Worm (Caenorhabditis elegans) whole organism, L3 larva: ENCODE measurements around the gene dhs-18.

Source experiments
- ZK546.5 ChIP-seq: sonication (generic microtip); optimal IDR thresholded peaks from 2 replicates; lab custom pipeline; 2017; ENCODE audit warnings: missing biosample characterization, missing genetic modification characterization
- aly-2 ChIP-seq: fragments of 150-350 bp; optimal IDR thresholded peaks from 2 replicates; lab custom pipeline; 2014; ENCODE audit warnings: missing biosample characterization, missing genetic modification characterization
- ama-1 ChIP-seq: fragments of 150-350 bp; optimal IDR thresholded peaks from 2 replicates; lab custom pipeline; 2018
- ceh-82 ChIP-seq: fragments of 150-350 bp; optimal IDR thresholded peaks from 2 replicates; lab custom pipeline; 2014; ENCODE audit warnings: missing biosample characterization, missing genetic modification characterization
- ceh-9 ChIP-seq: sonication (generic microtip); optimal IDR thresholded peaks from 2 replicates; lab custom pipeline; 2018; ENCODE audit warnings: missing biosample characterization, missing genetic modification characterization
- egl-27 ChIP-seq: sonication (generic microtip); optimal IDR thresholded peaks from 4 replicates; lab custom pipeline; 2017; ENCODE audit warnings: missing biosample characterization, missing genetic modification reagents, missing genetic modification characterization
- egl-5 ChIP-seq: fragments of 150-350 bp; optimal IDR thresholded peaks from 2 replicates; lab custom pipeline; 2017; ENCODE audit warnings: missing biosample characterization, missing genetic modification reagents, missing genetic modification characterization, inconsistent platforms
- elt-2 ChIP-seq: sonication (generic microtip); optimal IDR thresholded peaks from 2 replicates; lab custom pipeline; 2016; ENCODE audit warnings: missing genetic modification reagents, mild to moderate bottlenecking, missing genetic modification characterization, missing compliant biosample characterization
- eor-1 ChIP-seq, 2 experiments: fragments of 150-350 bp; optimal IDR thresholded peaks; 2 replicates each; lab custom pipeline; 2014 to 2018; ENCODE audit warnings: missing biosample characterization in 2 of 2, missing genetic modification characterization in 2 of 2
- fkh-10 ChIP-seq: sonication (generic microtip); optimal IDR thresholded peaks from 2 replicates; lab custom pipeline; 2017; ENCODE audit warnings: missing biosample characterization, missing genetic modification reagents, missing genetic modification characterization
- fkh-2 ChIP-seq: fragments of 150-350 bp; optimal IDR thresholded peaks from 2 replicates; lab custom pipeline; 2014; ENCODE audit warnings: missing biosample characterization, missing genetic modification reagents, missing genetic modification characterization
- fos-1 ChIP-seq: fragments of 150-350 bp; optimal IDR thresholded peaks from 2 replicates; lab custom pipeline; 2014; ENCODE audit warnings: missing biosample characterization, missing genetic modification characterization
- hmg-11 ChIP-seq: sonication (generic microtip); optimal IDR thresholded peaks from 2 replicates; lab custom pipeline; 2016; ENCODE audit warnings: missing genetic modification characterization, missing compliant biosample characterization
- jun-1 ChIP-seq: fragments of 150-350 bp; optimal IDR thresholded peaks from 2 replicates; lab custom pipeline; 2014; ENCODE audit warnings: missing biosample characterization, missing genetic modification reagents, missing genetic modification characterization
- lin-15B ChIP-seq: fragments of 150-350 bp; optimal IDR thresholded peaks from 2 replicates; lab custom pipeline; 2014; ENCODE audit warnings: missing biosample characterization, missing genetic modification characterization
- lin-39 ChIP-seq: fragments of 150-350 bp; optimal IDR thresholded peaks from 2 replicates; lab custom pipeline; 2018; ENCODE audit warnings: missing biosample characterization, missing genetic modification reagents, missing genetic modification characterization
- mdl-1 ChIP-seq: fragments of 150-350 bp; optimal IDR thresholded peaks from 2 replicates; lab custom pipeline; 2014; ENCODE audit warnings: missing biosample characterization, missing genetic modification characterization
- nhr-23 ChIP-seq: fragments of 150-350 bp; optimal IDR thresholded peaks from 2 replicates; lab custom pipeline; 2014; ENCODE audit warnings: missing biosample characterization, missing genetic modification reagents, missing genetic modification characterization
- nhr-237 ChIP-seq: fragments of 150-350 bp; optimal IDR thresholded peaks from 2 replicates; lab custom pipeline; 2014; ENCODE audit warnings: missing biosample characterization, missing genetic modification characterization
- nhr-25 ChIP-seq: sonication (generic microtip); optimal IDR thresholded peaks from 2 replicates; lab custom pipeline; 2017; ENCODE audit warnings: missing biosample characterization, missing genetic modification characterization
- nhr-67 ChIP-seq: fragments of 150-350 bp; optimal IDR thresholded peaks from 2 replicates; lab custom pipeline; 2014; ENCODE audit warnings: missing biosample characterization, missing genetic modification characterization
- nhr-76 ChIP-seq: fragments of 150-350 bp; sonication (generic microtip); optimal IDR thresholded peaks from 5 replicates; lab custom pipeline; 2014; ENCODE audit warnings: missing biosample characterization, missing genetic modification characterization
- nhr-77 ChIP-seq: fragments of 150-350 bp; optimal IDR thresholded peaks from 2 replicates; lab custom pipeline; 2014; ENCODE audit warnings: missing biosample characterization, missing genetic modification characterization
- pqm-1 ChIP-seq: fragments of 150-350 bp; optimal IDR thresholded peaks from 2 replicates; lab custom pipeline; 2017; ENCODE audit warnings: missing biosample characterization, missing genetic modification characterization, inconsistent platforms
- sea-2 ChIP-seq: fragments of 150-350 bp; sonication (generic microtip); optimal IDR thresholded peaks from 4 replicates; lab custom pipeline; 2014; ENCODE audit warnings: missing biosample characterization, missing genetic modification reagents, missing genetic modification characterization
- skn-1 ChIP-seq: fragments of 150-350 bp; optimal IDR thresholded peaks from 2 replicates; lab custom pipeline; 2014; ENCODE audit warnings: missing biosample characterization, missing genetic modification characterization
- snpc-4 ChIP-seq: fragments of 150-350 bp; optimal IDR thresholded peaks from 2 replicates; lab custom pipeline; 2014; ENCODE audit warnings: missing biosample characterization, missing genetic modification characterization
- tbx-2 ChIP-seq: sonication (generic microtip); optimal IDR thresholded peaks from 2 replicates; lab custom pipeline; 2016; ENCODE audit warnings: mild to moderate bottlenecking, missing genetic modification characterization, missing compliant biosample characterization
- unc-62 ChIP-seq: fragments of 150-350 bp; sonication (generic microtip); optimal IDR thresholded peaks from 4 replicates; lab custom pipeline; 2014; ENCODE audit warnings: missing biosample characterization, missing genetic modification reagents, missing genetic modification characterization
- zag-1 ChIP-seq: fragments of 150-350 bp; optimal IDR thresholded peaks from 2 replicates; lab custom pipeline; 2014; ENCODE audit warnings: missing biosample characterization, missing genetic modification characterization
- ztf-11 ChIP-seq: fragments of 150-350 bp; optimal IDR thresholded peaks from 2 replicates; lab custom pipeline; 2014; ENCODE audit warnings: missing biosample characterization, missing genetic modification characterization
- ztf-4 ChIP-seq: fragments of 150-350 bp; optimal IDR thresholded peaks from 2 replicates; lab custom pipeline; 2014; ENCODE audit warnings: missing biosample characterization, missing genetic modification characterization

dhs-18 gene

DNA sequence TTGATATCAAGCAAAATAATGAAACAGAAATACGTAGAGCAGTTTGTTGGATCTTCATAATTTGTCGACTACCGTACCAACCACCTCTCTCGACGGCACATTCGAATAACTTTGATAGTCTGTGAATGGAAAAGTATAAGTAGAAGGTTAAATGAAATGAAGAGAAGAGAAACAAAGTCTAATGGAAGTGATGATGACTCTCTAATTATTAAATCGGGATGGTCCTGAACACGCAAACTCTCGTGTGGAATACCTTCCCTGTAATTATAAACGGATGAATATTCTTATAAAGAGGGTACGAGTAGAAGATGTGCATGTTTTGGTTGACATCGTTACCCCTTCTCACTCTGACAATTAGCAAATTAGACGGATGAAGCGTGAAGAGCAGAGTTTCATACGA lies 23.8 kb downstream of the dhs-18 start, which contains the start of the genes C13G3.12 and hot-6:
C13G3.12 (minus strand) TSS at position 101 of the 400 bp plus-strand sequence.
hot-6 (minus strand) TSS at position 121 of the 400 bp plus-strand sequence.
- no peak for TF ChIP-seq skn-1 (tag; lab: Kevin White, UChicago)

- TF ChIP-seq nhr-23 (tag; lab: Kevin White, UChicago) (no peak), nhr-237 (tag; lab: Kevin White, UChicago) (no peak), nhr-77 (tag; lab: Kevin White, UChicago) (no peak), skn-1 (tag; lab: Kevin White, UChicago) (no peak), unc-62 (GFP tag; lab: Kevin White, UChicago) (no peak), sea-2 (GFP tag; lab: Kevin White, UChicago) (no peak), nhr-76 (tag; lab: Kevin White, UChicago) (no peak), ceh-9 (tag; lab: Kevin White, UChicago) (no peak), elt-2 (tag; lab: Kevin White, UChicago) (no peak), ztf-4 (tag; lab: Kevin White, UChicago) (no peak), ceh-82 (tag; lab: Kevin White, UChicago) (no peak), tbx-2 (tag; lab: Kevin White, UChicago) (no peak), eor-1 (tag; optimal IDR thresholded peaks at IDR 0.05; lab: Kevin White, UChicago) (no peak), mdl-1 (tag; lab: Kevin White, UChicago) (no peak), fos-1 (tag; lab: Kevin White, UChicago) (no peak), fkh-10 (GFP tag; lab: Kevin White, UChicago) (no peak), egl-27 (tag; lab: Kevin White, UChicago) (no peak), ZK546.5 (tag; lab: Kevin White, UChicago) (no peak), jun-1 (tag; lab: Kevin White, UChicago) (no peak)
Measured at ce11 chrV:11016846-11017553, 29.6 kb downstream of the dhs-18 start.

DNA sequence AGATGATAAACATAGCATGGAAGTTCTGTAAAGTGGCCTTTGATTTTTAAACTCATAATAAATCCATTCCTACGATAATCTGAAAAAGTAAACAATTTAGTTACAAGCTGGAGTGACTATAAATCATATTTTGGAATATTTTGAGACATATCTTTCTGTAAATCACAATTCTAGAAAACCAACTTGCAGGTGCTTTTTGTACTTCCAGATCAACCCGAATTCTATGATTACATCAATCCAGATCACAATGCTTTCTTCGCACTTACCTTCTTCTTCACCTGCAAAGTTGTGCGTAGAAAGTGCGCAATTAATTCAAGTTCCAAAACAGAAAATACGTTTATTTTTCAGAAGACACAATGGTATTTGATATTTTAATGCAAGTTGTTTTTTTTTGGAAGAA lies 31.9 kb downstream of the dhs-18 start:
- no peak for TF ChIP-seq nhr-23 (tag; lab: Kevin White, UChicago)
- TF ChIP-seq fkh-10 (GFP tag; lab: Kevin White, UChicago), result no peak

DNA sequence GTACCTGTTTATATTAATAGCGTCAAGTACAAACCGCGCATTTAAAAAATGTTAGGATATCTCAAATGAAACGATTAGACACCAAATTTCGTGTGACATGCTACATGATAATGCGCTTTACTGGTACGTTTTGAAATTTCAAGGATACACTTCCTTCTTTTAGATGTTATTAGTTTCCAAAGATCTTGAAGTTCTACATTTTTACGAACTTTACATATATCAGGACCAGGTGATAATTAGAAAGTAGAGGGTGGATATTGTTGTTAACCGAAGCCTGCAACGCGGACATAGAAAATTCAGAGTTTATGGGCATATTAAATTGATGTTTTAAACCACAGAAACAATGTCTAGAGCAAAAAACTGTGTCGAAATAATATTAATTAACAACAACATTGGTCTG lies 33.5 kb downstream of the dhs-18 start:
- TF ChIP-seq lin-15B (no peak), zag-1 (tag; lab: Kevin White, UChicago) (no peak), nhr-77 (tag; lab: Kevin White, UChicago) (no peak), sea-2 (GFP tag; lab: Kevin White, UChicago) (no peak), pqm-1 (tag; lab: Kevin White, UChicago) (no peak), nhr-25 (tag; lab: Kevin White, UChicago) (no peak), ceh-82 (tag; lab: Kevin White, UChicago) (no peak), ama-1 (lab: Kevin White, UChicago) (no peak), hmg-11 (tag; lab: Kevin White, UChicago) (no peak), egl-5 (no peak), snpc-4 (tag; lab: Kevin White, UChicago) (no peak), nhr-67 (tag; lab: Kevin White, UChicago) (no peak), aly-2 (tag; lab: Kevin White, UChicago) (no peak), ztf-11 (tag; lab: Kevin White, UChicago) (no peak), mdl-1 (tag; lab: Kevin White, UChicago) (no peak), tbx-2 (tag; lab: Kevin White, UChicago) (no peak), lin-39 (tag; lab: Kevin White, UChicago) (no peak)

DNA sequence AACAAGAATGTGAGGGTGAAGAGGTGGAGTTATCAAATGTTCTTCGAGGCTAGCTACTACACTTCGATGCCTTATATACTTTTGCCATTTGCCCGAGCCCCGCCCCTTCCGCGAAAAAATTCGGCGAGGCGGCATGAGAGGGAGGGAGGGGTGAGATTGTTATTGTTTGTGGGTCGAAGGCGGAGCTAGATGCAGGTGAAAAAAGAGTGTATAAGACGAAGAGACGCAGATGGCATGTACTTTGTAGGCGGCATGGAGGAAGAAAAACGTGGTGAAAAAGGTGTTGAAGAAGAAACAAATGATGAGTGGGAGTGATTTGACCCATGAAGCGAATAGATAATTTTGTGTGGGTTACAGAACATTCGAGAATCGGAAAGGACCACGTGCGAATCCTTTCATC lies 34.2 kb downstream of the dhs-18 start, which contains the start of gene C13G3.1:
C13G3.1 (minus strand) TSS at position 47 of the 400 bp plus-strand sequence.
- TF ChIP-seq nhr-25 (tag; lab: Kevin White, UChicago) (peak; percentile 3), fkh-2 (tag; lab: Kevin White, UChicago) (no peak)
